Fruit fly (Drosophila melanogaster): Measurements from ENCODE around the gene vnc.

Gene vnc

dm6 chr3L:9972007-9972856 lies at the start of gene vnc, which contains the start of the genes CG6674 and CG42455 (continued):
- no peak for TF ChIP-seq CG1832 (GFP tag; optimal IDR thresholded peaks at IDR 0.05)
- no peak for TF ChIP-seq CG1792 (GFP tag; optimal IDR thresholded peaks at IDR 0.05)
- TF ChIP-seq bsh (GFP tag; optimal IDR thresholded peaks at IDR 0.05): peak in 1 of 2 experiments; percentile 4
- peak; percentile 44 for TF ChIP-seq Ets65A (GFP tag)
- no peak for TF ChIP-seq CG4360 (GFP tag; IDR thresholded peaks at IDR 0.05)
- TF ChIP-seq Chrac-16 (GFP tag; optimal IDR thresholded peaks at IDR 0.05): no peak
- TF ChIP-seq tup (GFP tag; optimal IDR thresholded peaks at IDR 0.05): no peak
- no peak for TF ChIP-seq CG2129 (GFP tag; IDR thresholded peaks at IDR 0.05; ENCODE audit: partially characterized antibody)
- TF ChIP-seq Bgb (GFP tag; IDR thresholded peaks at IDR 0.05; ENCODE audit: partially characterized antibody): no peak
- TF ChIP-seq kni (GFP tag; optimal IDR thresholded peaks at IDR 0.05): no peak
- no peak for TF ChIP-seq CG8765 (GFP tag; IDR thresholded peaks at IDR 0.05)
- no peak for TF ChIP-seq CG11093 (GFP tag; IDR thresholded peaks at IDR 0.05)
- TF ChIP-seq insv (GFP tag; optimal IDR thresholded peaks at IDR 0.05): no peak
- no peak for TF ChIP-seq ken (GFP tag; IDR thresholded peaks at IDR 0.05)
- peak; percentile 23 for TF ChIP-seq Six4 (GFP tag; optimal IDR thresholded peaks at IDR 0.05)
- no peak for TF ChIP-seq CG12104 (GFP tag; optimal IDR thresholded peaks at IDR 0.05)
- no peak for TF ChIP-seq fd64A (GFP tag; optimal IDR thresholded peaks at IDR 0.05)
- no peak for TF ChIP-seq Dll (GFP tag; IDR thresholded peaks at IDR 0.05; ENCODE audit: partially characterized antibody)
- TF ChIP-seq sisA (GFP tag; IDR thresholded peaks at IDR 0.05): no peak
- TF ChIP-seq CG14965 (GFP tag; optimal IDR thresholded peaks at IDR 0.05; ENCODE audit: borderline replicate concordance): no peak
- TF ChIP-seq ATbp (GFP tag; optimal IDR thresholded peaks at IDR 0.05): no peak
- TF ChIP-seq gsb (GFP tag; IDR thresholded peaks at IDR 0.05): no peak
- TF ChIP-seq CG8924 (tag; optimal IDR thresholded peaks at IDR 0.05): peak; percentile 6
- TF ChIP-seq CG13123 (GFP tag; optimal IDR thresholded peaks at IDR 0.05): no peak
- TF ChIP-seq z (GFP tag; IDR thresholded peaks at IDR 0.05): no peak
- no peak for TF ChIP-seq NC2α (GFP tag; optimal IDR thresholded peaks at IDR 0.05)
- no peak for TF ChIP-seq NK7.1 (GFP tag; optimal IDR thresholded peaks at IDR 0.05)
- TF ChIP-seq Med (GFP tag): peak; percentile 88
- TF ChIP-seq usp (GFP tag; optimal IDR thresholded peaks at IDR 0.05): no peak
- no peak for TF ChIP-seq Nf-YC (tag; optimal IDR thresholded peaks at IDR 0.05)
- no peak for TF ChIP-seq Ada2b (GFP tag; IDR thresholded peaks at IDR 0.05)
- peak; percentile 58 for TF ChIP-seq sob (GFP tag; IDR thresholded peaks at IDR 0.05)
- peak; percentile 7 for TF ChIP-seq CG18011 (GFP tag; optimal IDR thresholded peaks at IDR 0.05)
- no peak for TF ChIP-seq dimm (GFP tag; IDR thresholded peaks at IDR 0.05)
- TF ChIP-seq CG13624 (GFP tag; optimal IDR thresholded peaks at IDR 0.05): peak; percentile 31
- no peak for TF ChIP-seq btn (GFP tag; optimal IDR thresholded peaks at IDR 0.05)
- no peak for TF ChIP-seq CG11696 (GFP tag; IDR thresholded peaks at IDR 0.05)
- no peak for TF ChIP-seq CG11456 (GFP tag; IDR thresholded peaks at IDR 0.05)
- peak; percentile 46; the same call in 2 of the 3 replicates for TF ChIP-seq row (GFP tag; IDR thresholded peaks at IDR 0.05)
- TF ChIP-seq CG15696 (tag; optimal IDR thresholded peaks at IDR 0.05): no peak
- TF ChIP-seq sna (GFP tag; IDR thresholded peaks at IDR 0.05; ENCODE audit: partially characterized antibody): 0 out of 2 replicates have a peak, but pooled peaks have one; percentile 22
- no peak for TF ChIP-seq tx (GFP tag; optimal IDR thresholded peaks at IDR 0.05)
- TF ChIP-seq CG6791 (GFP tag; IDR thresholded peaks at IDR 0.05; ENCODE audit: partially characterized antibody): no peak
- TF ChIP-seq Trl (optimal IDR thresholded peaks at IDR 0.05): no peak
- no peak for TF ChIP-seq Trl (GFP tag; optimal IDR thresholded peaks at IDR 0.05)
- TF ChIP-seq CG11247 (GFP tag; IDR thresholded peaks at IDR 0.05): no peak
- no peak for TF ChIP-seq nau (GFP tag; optimal IDR thresholded peaks at IDR 0.05)
- no peak for TF ChIP-seq sim (GFP tag; IDR thresholded peaks at IDR 0.05)
- no peak for TF ChIP-seq Oli (tag; optimal IDR thresholded peaks at IDR 0.05)
- TF ChIP-seq CG7839 (tag; optimal IDR thresholded peaks at IDR 0.05): peak; percentile 22

Measured in whole organism, embryonic.